Fruit fly (Drosophila melanogaster) whole organism, embryonic: Measurements from ENCODE around the gene CG13720.

Experiments
- ATbp ChIP-seq: fragments of 200-800 bp; sonication (Bioruptor generic); optimal IDR thresholded peaks from 2 replicates; lab custom pipeline; 2017; ENCODE audit warnings: missing biosample characterization, mild to moderate bottlenecking, missing genetic modification characterization, missing genetic modification reagents
- Awh ChIP-seq: fragments of 200-800 bp; sonication (Bioruptor generic); IDR thresholded peaks from 2 replicates; pipeline ENCODE4, ENCODE4 v1.3.6; 2022; ENCODE audit warnings: missing biosample characterization, missing genetic modification characterization
- Blimp-1 ChIP-seq: fragments of 200-800 bp; sonication (Bioruptor generic); optimal IDR thresholded peaks from 3 replicates; lab custom pipeline; 2018; ENCODE audit warnings: missing biosample characterization, missing genetic modification characterization, mild to moderate bottlenecking, moderate library complexity, missing genetic modification reagents
- CG10209 ChIP-seq: fragments of 200-800 bp; sonication (Bioruptor generic); optimal IDR thresholded peaks from 3 replicates; lab custom pipeline; 2017; ENCODE audit warnings: missing biosample characterization, mild to moderate bottlenecking, missing genetic modification characterization, missing genetic modification reagents
- CG10543 ChIP-seq: fragments of 200-800 bp; sonication (Bioruptor generic); optimal IDR thresholded peaks from 3 replicates; lab custom pipeline; 2017; ENCODE audit warnings: missing biosample characterization, mild to moderate bottlenecking, missing genetic modification characterization, moderate library complexity
- CG11093 ChIP-seq: fragments of 200-800 bp; sonication (Bioruptor generic); IDR thresholded peaks from 3 replicates; pipeline ENCODE4 v1.3.6; 2022; ENCODE audit warnings: missing biosample characterization, missing genetic modification characterization
- CG1233 ChIP-seq: fragments of 200-800 bp; sonication (Bioruptor generic); optimal IDR thresholded peaks from 4 replicates; lab custom pipeline; 2018; ENCODE audit warnings: missing biosample characterization, mild to moderate bottlenecking, missing genetic modification characterization
- CG14965 ChIP-seq: fragments of 200-800 bp; sonication (Bioruptor generic); optimal IDR thresholded peaks from 2 replicates; lab custom pipeline; 2016; ENCODE audit warnings: missing biosample characterization, missing genetic modification characterization, borderline replicate concordance
- CG1529 ChIP-seq: fragments of 200-800 bp; sonication (Bioruptor generic); optimal IDR thresholded peaks from 3 replicates; lab custom pipeline; 2018; ENCODE audit warnings: missing biosample characterization, missing genetic modification characterization
- CG15601 ChIP-seq: fragments of 200-800 bp; sonication (Bioruptor generic); optimal IDR thresholded peaks from 3 replicates; lab custom pipeline; 2019; ENCODE audit warnings: missing biosample characterization, mild to moderate bottlenecking, missing genetic modification characterization, moderate library complexity
- CG17186 ChIP-seq: fragments of 200-800 bp; sonication (Bioruptor generic); optimal IDR thresholded peaks from 3 replicates; lab custom pipeline; 2017; ENCODE audit warnings: missing biosample characterization, missing genetic modification reagents, missing genetic modification characterization
- CG2120 ChIP-seq: fragments of 200-800 bp; sonication (Bioruptor generic); optimal IDR thresholded peaks from 3 replicates; lab custom pipeline; 2016; ENCODE audit warnings: missing biosample characterization, missing genetic modification characterization
- CG2129 ChIP-seq: fragments of 200-800 bp; sonication (Bioruptor generic); IDR thresholded peaks from 2 replicates; pipeline ENCODE4 v1.3.6; 2022; ENCODE audit warnings: missing biosample characterization, missing genetic modification characterization; ENCODE audit not compliant: partially characterized antibody
- CG2202 ChIP-seq: fragments of 200-800 bp; sonication (Bioruptor generic); optimal IDR thresholded peaks from 2 replicates; lab custom pipeline; 2018; ENCODE audit warnings: missing biosample characterization, mild to moderate bottlenecking, missing genetic modification characterization
- CG31224 ChIP-seq: fragments of 200-800 bp; sonication (Bioruptor generic); IDR thresholded peaks from 2 replicates; pipeline ENCODE4 v1.3.6; 2022; ENCODE audit warnings: missing biosample characterization, missing genetic modification characterization
- CG3163 ChIP-seq: fragments of 200-800 bp; sonication (Bioruptor generic); optimal IDR thresholded peaks from 3 replicates; lab custom pipeline; 2016; ENCODE audit warnings: missing biosample characterization, missing genetic modification characterization
- CG33213 ChIP-seq: fragments of 200-800 bp; sonication (Bioruptor generic); optimal IDR thresholded peaks from 3 replicates; lab custom pipeline; 2016; ENCODE audit warnings: missing biosample characterization, missing genetic modification characterization
- CG4424 ChIP-seq: fragments of 200-800 bp; sonication (Bioruptor generic); optimal IDR thresholded peaks from 3 replicates; lab custom pipeline; 2016; ENCODE audit warnings: missing biosample characterization, missing genetic modification characterization
- CG4617 ChIP-seq: fragments of 200-800 bp; sonication (Bioruptor generic); optimal IDR thresholded peaks from 3 replicates; lab custom pipeline; 2016; ENCODE audit warnings: missing biosample characterization, missing genetic modification characterization, borderline replicate concordance
- CG4730 ChIP-seq: fragments of 200-800 bp; sonication (Bioruptor generic); IDR thresholded peaks from 2 replicates; pipeline ENCODE4 v1.3.6; 2022; ENCODE audit warnings: missing biosample characterization, missing genetic modification characterization
- CG6765 ChIP-seq: fragments of 200-800 bp; sonication (Bioruptor generic); optimal IDR thresholded peaks from 3 replicates; lab custom pipeline; 2017; ENCODE audit warnings: missing biosample characterization, mild to moderate bottlenecking, missing genetic modification characterization
- CG6813 ChIP-seq: fragments of 200-800 bp; sonication (Bioruptor generic); optimal IDR thresholded peaks from 2 replicates; lab custom pipeline; 2017; ENCODE audit warnings: missing biosample characterization, missing genetic modification characterization, mild to moderate bottlenecking, moderate library complexity, missing genetic modification reagents
- CG7987 ChIP-seq: fragments of 200-800 bp; sonication (Bioruptor generic); optimal IDR thresholded peaks from 2 replicates; lab custom pipeline; 2018; ENCODE audit warnings: missing biosample characterization, mild to moderate bottlenecking, missing genetic modification characterization, moderate library complexity
- CG9817 ChIP-seq: fragments of 200-800 bp; sonication (Bioruptor generic); optimal IDR thresholded peaks from 2 replicates; lab custom pipeline; 2018; ENCODE audit warnings: missing biosample characterization, mild to moderate bottlenecking, missing genetic modification characterization, moderate library complexity
- CTCF ChIP-seq: fragments of 200-800 bp; sonication (Bioruptor generic); optimal IDR thresholded peaks from 2 replicates; lab custom pipeline; 2017; ENCODE audit warnings: missing biosample characterization, mild to moderate bottlenecking, missing genetic modification characterization, moderate library complexity
- D ChIP-seq, 2 experiments: fragments of 200-800 bp in 1 of 2; fragments of >200 bp in 1 of 2; sonication (Bioruptor generic) in 1 of 2; optimal IDR thresholded peaks; 2 replicates in 1 of 2; 3 replicates in 1 of 2; lab custom pipeline; 2017; ENCODE audit warnings: mild to moderate bottlenecking in 1 of 2, missing biosample characterization in 1 of 2, missing genetic modification characterization in 1 of 2, missing genetic modification reagents in 1 of 2
- Elba2 ChIP-seq: fragments of 200-800 bp; sonication (Bioruptor generic); optimal IDR thresholded peaks from 3 replicates; lab custom pipeline; 2016; ENCODE audit warnings: missing biosample characterization, missing genetic modification characterization
- HHEX ChIP-seq: fragments of 200-800 bp; sonication (Bioruptor generic); optimal IDR thresholded peaks from 3 replicates; lab custom pipeline; 2017; ENCODE audit warnings: missing biosample characterization, mild to moderate bottlenecking, missing genetic modification characterization, missing genetic modification reagents
- HLHmδ ChIP-seq: fragments of 200-800 bp; sonication (Bioruptor generic); optimal IDR thresholded peaks from 2 replicates; lab custom pipeline; 2018; ENCODE audit warnings: missing biosample characterization, mild to moderate bottlenecking, missing genetic modification characterization, moderate library complexity
- Med ChIP-seq: fragments of 200-800 bp; sonication (Bioruptor generic); peaks from one replicate; lab custom pipeline; 2016; ENCODE audit warnings: missing biosample characterization, missing genetic modification characterization, mild to moderate bottlenecking, inconsistent platforms, moderate library complexity
- croc ChIP-seq: fragments of 200-800 bp; sonication (Bioruptor generic); conservative IDR thresholded peaks from 3 replicates; pipeline ENCODE4 v1.3.6; 2022; ENCODE audit warnings: missing biosample characterization, missing genetic modification characterization
- cwo ChIP-seq: fragments of 200-800 bp; sonication (Bioruptor generic); optimal IDR thresholded peaks from 3 replicates; lab custom pipeline; 2017; ENCODE audit warnings: missing biosample characterization, missing genetic modification characterization, mild to moderate bottlenecking, moderate library complexity, missing genetic modification reagents
- dpn ChIP-seq, 2 experiments: fragments of 200-800 bp; sonication (Bioruptor generic); optimal IDR thresholded peaks; 3 replicates each; lab custom pipeline; 2016; ENCODE audit warnings: missing biosample characterization in 2 of 2, missing genetic modification characterization in 2 of 2
- ems ChIP-seq: fragments of 200-800 bp; sonication (Bioruptor generic); optimal IDR thresholded peaks from 3 replicates; lab custom pipeline; 2016; ENCODE audit warnings: missing biosample characterization, missing genetic modification characterization
- en ChIP-seq: fragments of 200-800 bp; sonication (Bioruptor generic); optimal IDR thresholded peaks from 2 replicates; lab custom pipeline; 2016; ENCODE audit warnings: missing biosample characterization, missing genetic modification characterization
- grau ChIP-seq: fragments of 200-800 bp; optimal IDR thresholded peaks from 3 replicates; lab custom pipeline; 2019; ENCODE audit warnings: missing biosample characterization, mild to moderate bottlenecking, missing genetic modification characterization, moderate library complexity
- her ChIP-seq: fragments of 200-800 bp; sonication (Bioruptor generic); optimal IDR thresholded peaks from 2 replicates; lab custom pipeline; 2016; ENCODE audit warnings: missing biosample characterization, missing genetic modification characterization
- jing ChIP-seq: fragments of 200-800 bp; sonication (Bioruptor generic); optimal IDR thresholded peaks from 2 replicates; lab custom pipeline; 2018; ENCODE audit warnings: missing biosample characterization, mild to moderate bottlenecking, missing genetic modification characterization
- lola ChIP-seq, 3 experiments: fragments of >200 bp in 2 of 3; fragments of 200-800 bp in 1 of 3; sonication (Bioruptor generic) in 1 of 3; optimal IDR thresholded peaks; 2 replicates each; lab custom pipeline; 2017 to 2019; ENCODE audit warnings: missing biosample characterization in 3 of 3, missing genetic modification characterization in 3 of 3, mild to moderate bottlenecking in 1 of 3, moderate library complexity in 1 of 3
- nau ChIP-seq: fragments of 200-800 bp; sonication (Bioruptor generic); optimal IDR thresholded peaks from 3 replicates; lab custom pipeline; 2017; ENCODE audit warnings: missing biosample characterization, mild to moderate bottlenecking, missing genetic modification characterization, missing genetic modification reagents
- nerfin-2 ChIP-seq: fragments of 200-800 bp; sonication (Bioruptor generic); IDR thresholded peaks from 2 replicates; pipeline ENCODE4 v1.3.6; 2022; ENCODE audit warnings: missing biosample characterization, missing genetic modification characterization; ENCODE audit not compliant: partially characterized antibody
- p53 ChIP-seq: fragments of 200-800 bp; sonication (Bioruptor generic); optimal IDR thresholded peaks from 2 replicates; lab custom pipeline; 2016; ENCODE audit warnings: missing biosample characterization, missing genetic modification characterization
- phol ChIP-seq: fragments of 200-800 bp; sonication (Bioruptor generic); optimal IDR thresholded peaks from 3 replicates; lab custom pipeline; 2018; ENCODE audit warnings: missing biosample characterization, mild to moderate bottlenecking, missing genetic modification characterization, moderate library complexity
- slbo ChIP-seq: fragments of 200-800 bp; sonication (Bioruptor generic); IDR thresholded peaks from 2 replicates; pipeline ENCODE4 v1.3.6; 2022; ENCODE audit warnings: missing biosample characterization, missing genetic modification characterization
- tap ChIP-seq: fragments of 200-800 bp; optimal IDR thresholded peaks from 3 replicates; lab custom pipeline; 2019; ENCODE audit warnings: missing biosample characterization, mild to moderate bottlenecking, missing genetic modification characterization, moderate library complexity
- ttk ChIP-seq: fragments of 200-800 bp; sonication (Bioruptor generic); IDR thresholded peaks from 2 replicates; pipeline ENCODE4 v2.1.2; 2022; ENCODE audit warnings: missing biosample characterization, missing genetic modification characterization
- zen ChIP-seq: fragments of 200-800 bp; sonication (Bioruptor generic); optimal IDR thresholded peaks from 3 replicates; lab custom pipeline; 2018; ENCODE audit warnings: missing biosample characterization, mild to moderate bottlenecking, missing genetic modification characterization, moderate library complexity

CG13720 gene

DNA sequence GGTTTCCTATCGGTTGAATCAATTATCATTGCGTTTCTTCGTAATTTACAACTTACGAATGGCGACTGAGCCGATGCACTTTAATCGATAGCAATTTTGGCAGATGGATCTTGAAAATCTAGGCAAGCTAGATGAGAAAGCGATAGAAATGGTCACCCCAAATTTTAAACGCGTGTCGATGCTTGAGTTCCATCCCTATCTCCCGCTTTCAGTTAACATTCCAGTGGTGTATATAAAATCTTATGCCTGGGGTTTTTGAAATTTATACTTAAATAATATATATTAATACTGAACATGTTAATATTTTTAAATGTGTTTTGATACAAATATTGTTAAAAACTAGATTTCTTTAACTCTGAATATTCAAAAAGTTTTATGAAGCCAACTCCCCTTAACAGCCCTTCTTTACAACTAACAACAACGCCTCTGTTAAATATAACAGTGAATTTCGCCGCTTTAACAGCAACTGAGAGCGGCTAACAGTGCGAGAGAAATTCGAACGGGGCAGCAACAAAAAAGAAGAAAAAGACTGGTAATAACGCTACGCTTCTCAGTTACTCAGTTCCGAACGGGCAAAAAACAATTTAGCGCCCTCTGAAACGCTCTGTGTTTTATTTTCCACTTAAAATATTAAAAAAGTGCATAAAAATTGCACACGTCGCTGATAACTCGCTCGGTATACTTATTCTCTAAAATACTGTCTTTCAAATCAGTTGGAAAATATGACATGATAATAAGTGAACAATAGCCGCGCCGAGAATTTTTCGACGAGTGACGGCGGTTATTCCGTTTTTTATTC lies 41.5 kb upstream of the CG13720 start, which contains the start of gene CG11357 (continued):
- peak; percentile 77 for TF ChIP-seq her (GFP tag; lab: Kevin White, UChicago)
- peak; percentile 98 for TF ChIP-seq ATbp
- TF ChIP-seq CG10209 (GFP tag; lab: Kevin White, UChicago): peak; percentile 98
- TF ChIP-seq CG15601 (tag; lab: Kevin White, UChicago): peak; percentile 98
- peak; percentile 98 for TF ChIP-seq zen (tag; lab: Kevin White, UChicago)
- TF ChIP-seq CG7987: peak; percentile 96
- peak; percentile 56 for TF ChIP-seq CTCF (GFP tag; lab: Kevin White, UChicago)
- peak; percentile 96 for TF ChIP-seq CG1529
- peak; percentile 89 for TF ChIP-seq CG4617 (GFP tag; lab: Kevin White, UChicago)
- peak; percentile 85 for TF ChIP-seq ems (GFP tag; lab: Kevin White, UChicago)
- TF ChIP-seq Blimp-1 (GFP tag; lab: Kevin White, UChicago): peak; percentile 98
- peak; percentile 53 for TF ChIP-seq CG33213 (GFP tag; lab: Kevin White, UChicago)
- no peak for TF ChIP-seq CG14965 (GFP tag; lab: Kevin White, UChicago)
- peak; percentile 92 for TF ChIP-seq nau (GFP tag; lab: Kevin White, UChicago)
- TF ChIP-seq Med (GFP tag; lab: Kevin White, UChicago): peak; percentile 96
- peak; percentile 38 for TF ChIP-seq Elba2 (GFP tag; lab: Kevin White, UChicago)
- TF ChIP-seq nerfin-2 (GFP tag; lab: Robert Waterston, UW): peak; percentile 54
- peak in 1 of 3 experiments; percentile 98 for TF ChIP-seq lola (GFP tag; optimal IDR thresholded peaks at IDR 0.05; lab: Kevin White, UChicago)
- TF ChIP-seq CG31224 (GFP tag; lab: Robert Waterston, UW): peak; percentile 97
- TF ChIP-seq CG17186 (GFP tag; lab: Kevin White, UChicago): peak; percentile 71
- TF ChIP-seq dpn (GFP tag; optimal IDR thresholded peaks at IDR 0.05; lab: Kevin White, UChicago): peak; percentile 86 to 99
- TF ChIP-seq Awh (GFP tag; lab: Robert Waterston, UW): peak; percentile 99
- TF ChIP-seq phol: peak; percentile 98
- TF ChIP-seq CG10543 (GFP tag; lab: Kevin White, UChicago): peak; percentile 98
- TF ChIP-seq HLHmδ: no peak
- TF ChIP-seq CG6765 (GFP tag; lab: Kevin White, UChicago): peak; percentile 97
- peak; percentile 99 for TF ChIP-seq CG9817 (tag; lab: Kevin White, UChicago)
- TF ChIP-seq tap (tag; lab: Kevin White, UChicago): peak; percentile 99
- TF ChIP-seq CG4424 (GFP tag; lab: Kevin White, UChicago): peak; percentile 96
- peak; percentile 90 for TF ChIP-seq jing (GFP tag; lab: Kevin White, UChicago)
- TF ChIP-seq HHEX (GFP tag; lab: Kevin White, UChicago): peak; percentile 98
- TF ChIP-seq CG2129 (GFP tag; lab: Robert Waterston, UW): no peak
- TF ChIP-seq CG2202 (tag; lab: Kevin White, UChicago): peak; percentile 98
- peak; percentile 96 for TF ChIP-seq cwo (GFP tag; lab: Kevin White, UChicago)
- peak; percentile 98 for TF ChIP-seq ttk
- peak; percentile 99 for TF ChIP-seq grau (tag; lab: Kevin White, UChicago)
- peak; percentile 98 for TF ChIP-seq CG11093 (GFP tag; lab: Robert Waterston, UW)
- TF ChIP-seq CG1233 (GFP tag; lab: Kevin White, UChicago): peak; percentile 98
- TF ChIP-seq CG4730: peak; percentile 98
- no peak for TF ChIP-seq D (optimal IDR thresholded peaks at IDR 0.05; lab: Kevin White, UChicago)
- TF ChIP-seq D (GFP tag; optimal IDR thresholded peaks at IDR 0.05; lab: Kevin White, UChicago): peak; percentile 97
- TF ChIP-seq p53 (GFP tag; lab: Kevin White, UChicago): peak; percentile 56
- TF ChIP-seq slbo: peak; percentile 99
- TF ChIP-seq croc (GFP tag; lab: Robert Waterston, UW): peak; percentile 98
- peak; percentile 51 for TF ChIP-seq CG3163
- peak; percentile 47 for TF ChIP-seq en (GFP tag; lab: Kevin White, UChicago)
- peak; percentile 97 for TF ChIP-seq CG2120 (GFP tag; lab: Kevin White, UChicago)
- TF ChIP-seq CG6813 (GFP tag; lab: Kevin White, UChicago): peak; percentile 97
